Worm (Caenorhabditis elegans) whole organism, young adult: ENCODE measurements around the gene Y17G7B.18.
A peak's percentile ranks its signal among the peaks of the same experiment; 100 is the strongest.

Experiments
- F22D6.2 ChIP-seq: sonication (generic microtip); optimal IDR thresholded peaks from 2 replicates; lab custom pipeline; 2016; ENCODE audit warnings: mild to moderate bottlenecking, missing genetic modification characterization, missing compliant biosample characterization
- ama-1 ChIP-seq, 3 experiments: fragments of 150-350 bp in 1 of 3; sonication (generic microtip) in 2 of 3; optimal IDR thresholded peaks; 2 replicates each; lab custom pipeline; 2014 to 2018; ENCODE audit warnings: missing biosample characterization in 2 of 3, missing genetic modification characterization in 2 of 3, missing genetic modification reagents in 2 of 3
- nfyb-1 ChIP-seq: fragments of 200-800 bp; sonication (Bioruptor generic); IDR thresholded peaks from 2 replicates; pipeline ENCODE4 v1.3.6; 2022; ENCODE audit warnings: missing genetic modification reagents, missing genetic modification characterization, missing compliant biosample characterization
- nhr-90 ChIP-seq: sonication (generic microtip); optimal IDR thresholded peaks from 2 replicates; lab custom pipeline; 2016; ENCODE audit warnings: missing genotype, mild to moderate bottlenecking, missing genetic modification characterization, missing compliant biosample characterization
- snpc-1.1 ChIP-seq: sonication (generic microtip); optimal IDR thresholded peaks from 2 replicates; lab custom pipeline; 2017; ENCODE audit warnings: missing genetic modification characterization, mild to moderate bottlenecking, missing compliant biosample characterization, antibody characterized with exemption, moderate library complexity, missing genotype, missing genetic modification reagents; ENCODE audit not compliant: insufficient read depth
- unc-62 ChIP-seq: fragments of 150-350 bp; optimal IDR thresholded peaks from 2 replicates; lab custom pipeline; 2014; ENCODE audit warnings: missing biosample characterization, missing genetic modification reagents, missing genetic modification characterization

- TF ChIP-seq nhr-90 (tag; lab: Kevin White, UChicago) (no peak), unc-62 (no peak), ama-1 (optimal IDR thresholded peaks at IDR 0.05; lab: Kevin White, UChicago) (peak; percentile 50), ama-1 (GFP tag; optimal IDR thresholded peaks at IDR 0.05; lab: Kevin White, UChicago) (no peak), snpc-1.1 (tag; lab: Kevin White, UChicago) (no peak), F22D6.2 (no peak), nfyb-1 (GFP tag; lab: Robert Waterston, UW) (peak; percentile 56; the same call in 1 of the 2 replicates)
Observed at ce11 chrII:12055408-12056140, 52.1 kb downstream of the Y17G7B.18 start.
